Fruit fly (Drosophila melanogaster) whole organism, pupa: Measurements from ENCODE around the gene CG17187.

Source experiments
- CG10348 ChIP-seq: fragments of 200-800 bp; sonication (Bioruptor generic); IDR thresholded peaks from 2 replicates; pipeline ENCODE4 v1.3.6; 2022; ENCODE audit warnings: missing biosample characterization, missing genetic modification characterization
- CG12605 ChIP-seq: fragments of 200-800 bp; sonication (Bioruptor generic); IDR thresholded peaks from 2 replicates; pipeline ENCODE4 v1.3.6; 2022; ENCODE audit warnings: missing biosample characterization, missing genetic modification characterization
- CG13204 ChIP-seq: fragments of 200-800 bp; sonication (Bioruptor generic); optimal IDR thresholded peaks from 2 replicates; lab custom pipeline; 2018; ENCODE audit warnings: missing biosample characterization, mild to moderate bottlenecking, missing genetic modification characterization, moderate library complexity
- CG14655 ChIP-seq: fragments of 200-800 bp; sonication (Bioruptor generic); optimal IDR thresholded peaks from 3 replicates; lab custom pipeline; 2017; ENCODE audit warnings: mild to moderate bottlenecking, missing biosample characterization, missing genetic modification reagents, missing genetic modification characterization
- CG15710 ChIP-seq: fragments of 200-800 bp; sonication (Bioruptor generic); optimal IDR thresholded peaks from 2 replicates; lab custom pipeline; 2018; ENCODE audit warnings: missing biosample characterization, mild to moderate bottlenecking, missing genetic modification characterization, moderate library complexity
- CG17806 ChIP-seq: fragments of 200-800 bp; sonication (Bioruptor generic); optimal IDR thresholded peaks from 2 replicates; lab custom pipeline; 2018; ENCODE audit warnings: missing biosample characterization, mild to moderate bottlenecking, missing genetic modification characterization, moderate library complexity
- CG32121 ChIP-seq: fragments of 200-800 bp; sonication (Bioruptor generic); IDR thresholded peaks from 2 replicates; pipeline ENCODE4 v1.3.6; 2022; ENCODE audit warnings: missing biosample characterization, missing genetic modification characterization
- CG34367 ChIP-seq: fragments of 200-800 bp; sonication (Bioruptor generic); optimal IDR thresholded peaks from 2 replicates; lab custom pipeline; 2018; ENCODE audit warnings: missing biosample characterization, mild to moderate bottlenecking, missing genetic modification characterization
- CG4496 ChIP-seq: fragments of 200-800 bp; sonication (Bioruptor generic); IDR thresholded peaks from 3 replicates; pipeline ENCODE4 v1.3.6; 2022; ENCODE audit warnings: missing biosample characterization, missing genetic modification characterization
- CG8159 ChIP-seq: fragments of 200-800 bp; sonication (Bioruptor generic); optimal IDR thresholded peaks from 3 replicates; lab custom pipeline; 2018; ENCODE audit warnings: missing biosample characterization, mild to moderate bottlenecking, missing genetic modification characterization, moderate library complexity
- CG8301 ChIP-seq: fragments of 200-800 bp; sonication (Bioruptor generic); optimal IDR thresholded peaks from 2 replicates; lab custom pipeline; 2018; ENCODE audit warnings: missing biosample characterization, mild to moderate bottlenecking, missing genetic modification characterization
- CG9948 ChIP-seq: fragments of 200-800 bp; sonication (Bioruptor generic); optimal IDR thresholded peaks from 2 replicates; lab custom pipeline; 2018; ENCODE audit warnings: missing biosample characterization, mild to moderate bottlenecking, missing genetic modification characterization, moderate library complexity
- D1 ChIP-seq: fragments of 200-800 bp; sonication (Bioruptor generic); optimal IDR thresholded peaks from 2 replicates; lab custom pipeline; 2018; ENCODE audit warnings: missing biosample characterization, mild to moderate bottlenecking, missing genetic modification characterization, moderate library complexity
- EcR ChIP-seq: fragments of 200-800 bp; sonication (Bioruptor generic); optimal IDR thresholded peaks from 3 replicates; lab custom pipeline; 2019; ENCODE audit warnings: missing biosample characterization, missing genetic modification characterization, mild to moderate bottlenecking, moderate library complexity, missing genetic modification reagents
- Ets98B ChIP-seq: fragments of 200-800 bp; sonication (Bioruptor generic); IDR thresholded peaks from 2 replicates; pipeline ENCODE4 v1.3.6; 2022; ENCODE audit warnings: missing biosample characterization, missing genetic modification characterization
- Pif1A ChIP-seq: fragments of 200-800 bp; sonication (Bioruptor generic); optimal IDR thresholded peaks from 3 replicates; lab custom pipeline; 2016; ENCODE audit warnings: missing biosample characterization, missing genetic modification characterization
- Pif1B ChIP-seq: fragments of 200-800 bp; sonication (Bioruptor generic); optimal IDR thresholded peaks from 3 replicates; lab custom pipeline; 2016; ENCODE audit warnings: missing biosample characterization, missing genetic modification characterization
- Snoo ChIP-seq: fragments of 200-800 bp; sonication (Bioruptor generic); optimal IDR thresholded peaks from 3 replicates; lab custom pipeline; 2017; ENCODE audit warnings: missing biosample characterization, mild to moderate bottlenecking, missing genetic modification characterization, inconsistent platforms
- fd96Ca ChIP-seq: fragments of 200-800 bp; sonication (Bioruptor generic); IDR thresholded peaks from 3 replicates; pipeline ENCODE4 v1.3.6; 2022; ENCODE audit warnings: missing biosample characterization, missing genetic modification characterization
- gl ChIP-seq: fragments of 200-800 bp; sonication (Bioruptor generic); optimal IDR thresholded peaks from 2 replicates; lab custom pipeline; 2018; ENCODE audit warnings: missing biosample characterization, mild to moderate bottlenecking, missing genetic modification characterization
- rn ChIP-seq: fragments of 200-800 bp; sonication (Bioruptor generic); IDR thresholded peaks from 2 replicates; pipeline ENCODE4 v1.3.6; 2022; ENCODE audit warnings: missing biosample characterization, missing genetic modification characterization

Gene CG17187

dm6 chr3R:11221437-11222230, 10.0 kb downstream of the CG17187 start, which contains the start of the genes CG6693 and RpL3:
TSS of gene CG6693 (minus strand) at chr3R:11221639.
TSS of gene RpL3 (plus strand) at chr3R:11221894.
- TF ChIP-seq Snoo (tag; lab: Kevin White, UChicago) (peak; percentile 81), D1 (tag; lab: Kevin White, UChicago) (no peak), CG12605 (GFP tag; lab: Robert Waterston, UW) (peak; percentile 81), CG13204 (no peak), gl (tag; lab: Kevin White, UChicago) (peak; percentile 56), CG17806 (peak; percentile 31), CG8159 (peak; percentile 59), CG8301 (no peak), CG4496 (peak; percentile 78), CG10348 (GFP tag; lab: Robert Waterston, UW) (no peak), rn (GFP tag; lab: Robert Waterston, UW) (no peak), Ets98B (GFP tag; lab: Robert Waterston, UW) (peak; percentile 61), CG9948 (no peak), EcR (GFP tag; lab: Kevin White, UChicago) (peak; percentile 16), CG32121 (GFP tag; lab: Robert Waterston, UW) (peak; percentile 74), CG15710 (tag; lab: Kevin White, UChicago) (peak; percentile 49), Pif1B (GFP tag; lab: Kevin White, UChicago) (no peak), CG14655 (GFP tag; lab: Kevin White, UChicago) (no peak), CG34367 (tag; lab: Kevin White, UChicago) (peak; percentile 58), fd96Ca (GFP tag; lab: Robert Waterston, UW) (no peak), Pif1A (no peak)

- TF ChIP-seq CG4496, result 0 out of 3 replicates have a peak, but pooled peaks have one; percentile 21
- TF ChIP-seq Pif1A, result no peak
- TF ChIP-seq, all 21 proteins: peak for 1
Observed at dm6 chr3R:11219883-11220282, 11.8 kb downstream of the CG17187 start, which contains the start of gene CG6689. TSS of gene CG6689 (minus strand) at chr3R:11220064.

dm6 chr3R:11216156-11216630, 15.5 kb downstream of the CG17187 start, which contains the start of the genes RpS25 and CG4820:
TSS of gene RpS25 (minus strand) at chr3R:11216287.
TSS of gene CG4820 (plus strand) at chr3R:11216535.
- TF ChIP-seq CG17806, result peak; percentile 38
- no peak for TF ChIP-seq rn (GFP tag; lab: Robert Waterston, UW)
- peak; percentile 92 for TF ChIP-seq Snoo (tag; lab: Kevin White, UChicago)
- peak; percentile 51 for TF ChIP-seq Ets98B (GFP tag; lab: Robert Waterston, UW)
- peak; percentile 66 for TF ChIP-seq gl (tag; lab: Kevin White, UChicago)
- TF ChIP-seq CG13204, result no peak
- TF ChIP-seq CG8159, result peak; percentile 63
- peak; percentile 51; the same call in 1 of the 3 replicates for TF ChIP-seq CG4496
- TF ChIP-seq CG15710 (tag; lab: Kevin White, UChicago), result peak; percentile 73
- TF ChIP-seq CG10348 (GFP tag; lab: Robert Waterston, UW), result no peak
- TF ChIP-seq CG9948, result peak; percentile 11
- peak; percentile 87 for TF ChIP-seq CG34367 (tag; lab: Kevin White, UChicago)
- peak; percentile 48 for TF ChIP-seq CG8301
- TF ChIP-seq Pif1A, result no peak
- peak; percentile 45 for TF ChIP-seq Pif1B (GFP tag; lab: Kevin White, UChicago)

- peak; percentile 33 for TF ChIP-seq EcR (GFP tag; lab: Kevin White, UChicago)
- peak; percentile 10; the same call in 1 of the 2 replicates for TF ChIP-seq CG32121 (GFP tag; lab: Robert Waterston, UW)
- TF ChIP-seq CG14655 (GFP tag; lab: Kevin White, UChicago), result no peak
- peak; percentile 45 for TF ChIP-seq CG34367 (tag; lab: Kevin White, UChicago)
- TF ChIP-seq Pif1A, result no peak
- peak; percentile 55 for TF ChIP-seq CG12605 (GFP tag; lab: Robert Waterston, UW)
- no peak for TF ChIP-seq CG13204
- TF ChIP-seq CG4496, result peak; percentile 51; the same call in 1 of the 3 replicates
- TF ChIP-seq CG8159, result peak; percentile 66
- 0 out of 2 replicates have a peak, but pooled peaks have one; percentile 12 for TF ChIP-seq rn (GFP tag; lab: Robert Waterston, UW)
- TF ChIP-seq Pif1B (GFP tag; lab: Kevin White, UChicago), result peak; percentile 39
- no peak for TF ChIP-seq gl (tag; lab: Kevin White, UChicago)
- TF ChIP-seq Ets98B (GFP tag; lab: Robert Waterston, UW), result peak; percentile 35; the same call in 1 of the 2 replicates
- peak; percentile 35 for TF ChIP-seq Snoo (tag; lab: Kevin White, UChicago)
- no peak for TF ChIP-seq D1 (tag; lab: Kevin White, UChicago)
- TF ChIP-seq CG15710 (tag; lab: Kevin White, UChicago), result peak; percentile 62
- TF ChIP-seq CG10348 (GFP tag; lab: Robert Waterston, UW), result no peak
- no peak for TF ChIP-seq fd96Ca (GFP tag; lab: Robert Waterston, UW)
- TF ChIP-seq CG9948, result peak; percentile 58
- peak; percentile 47 for TF ChIP-seq CG8301
- TF ChIP-seq CG17806, result peak; percentile 45
- TF ChIP-seq, all 21 proteins: peak for 14
Observed at dm6 chr3R:11214449-11214950, 17.2 kb downstream of the CG17187 start, which contains the start of gene ZnT86D. TSS of gene ZnT86D (minus strand) at chr3R:11214539.
